Worm (Caenorhabditis elegans): Measurements from ENCODE around the gene Y39F10C.1.

Y39F10C.1 gene

ce11 chrII:701371-702139, 26.2 kb downstream of the Y39F10C.1 start, which contains the start of gene thoc-1:
Gene thoc-1, plus strand, starts transcription at chrII:702107.
- TF ChIP-seq hlh-13 (GFP tag; optimal IDR thresholded peaks at IDR 0.05) (no peak), rnt-1 (tag; optimal IDR thresholded peaks at IDR 0.05) (no peak), sox-4 (tag; optimal IDR thresholded peaks at IDR 0.05) (no peak), tbx-2 (tag; optimal IDR thresholded peaks at IDR 0.05) (no peak), pag-3 (tag; optimal IDR thresholded peaks at IDR 0.05; ENCODE audit: borderline replicate concordance) (no peak), Y22D7AL.16 (tag; optimal IDR thresholded peaks at IDR 0.05) (no peak), madf-2 (tag; optimal IDR thresholded peaks at IDR 0.05) (no peak), dmd-4 (tag; optimal IDR thresholded peaks at IDR 0.05; ENCODE audit: borderline replicate concordance) (no peak), fkh-10 (GFP tag; optimal IDR thresholded peaks at IDR 0.05) (no peak), F13H6.1 (tag; optimal IDR thresholded peaks at IDR 0.05) (no peak), elt-2 (tag; optimal IDR thresholded peaks at IDR 0.05) (no peak), nfya-1 (tag; optimal IDR thresholded peaks at IDR 0.05) (no peak), pha-4 (tag; optimal IDR thresholded peaks at IDR 0.05) (no peak), ceh-24 (tag; optimal IDR thresholded peaks at IDR 0.05) (no peak)

- TF ChIP-seq syd-9 (tag; optimal IDR thresholded peaks at IDR 0.05) (no peak), pat-9 (tag; optimal IDR thresholded peaks at IDR 0.05) (no peak), ceh-9 (tag; optimal IDR thresholded peaks at IDR 0.05) (no peak), fkh-10 (GFP tag; optimal IDR thresholded peaks at IDR 0.05) (no peak), ztf-16 (tag; optimal IDR thresholded peaks at IDR 0.05) (no peak), pqm-1 (tag; optimal IDR thresholded peaks at IDR 0.05) (no peak), hlh-15 (tag; optimal IDR thresholded peaks at IDR 0.05) (no peak)
Observed at ce11 chrII:709081-709480, 33.7 kb downstream of the Y39F10C.1 start, which contains the start of gene T02H6.1. Gene T02H6.1, plus strand, starts transcription at chrII:709381.

- TF ChIP-seq unc-3 (GFP tag; conservative IDR thresholded peaks at IDR 0.05) (no peak), unc-3 (tag; optimal IDR thresholded peaks at IDR 0.05) (no peak), dmd-4 (tag; optimal IDR thresholded peaks at IDR 0.05; ENCODE audit: borderline replicate concordance) (no peak), ttx-3 (tag; optimal IDR thresholded peaks at IDR 0.05) (no peak), nhr-232 (tag; optimal IDR thresholded peaks at IDR 0.05) (no peak), sox-2 (GFP tag; IDR thresholded peaks at IDR 0.05) (no peak), C08G9.2 (tag; optimal IDR thresholded peaks at IDR 0.05) (no peak), ahr-1 (tag; optimal IDR thresholded peaks at IDR 0.05) (no peak), hlh-30 (tag; optimal IDR thresholded peaks at IDR 0.05; ENCODE audit: insufficient read depth) (no peak), npax-4 (tag; optimal IDR thresholded peaks at IDR 0.05) (no peak), elt-2 (tag; optimal IDR thresholded peaks at IDR 0.05) (no peak), hlh-8 (tag; optimal IDR thresholded peaks at IDR 0.05) (no peak), ceh-30 (tag; optimal IDR thresholded peaks at IDR 0.05) (no peak), pqm-1 (tag; optimal IDR thresholded peaks at IDR 0.05) (no peak), C38D4.7 (GFP tag; optimal IDR thresholded peaks at IDR 0.05) (no peak), F13H6.1 (tag; optimal IDR thresholded peaks at IDR 0.05) (no peak), sdc-2 (tag; optimal IDR thresholded peaks at IDR 0.05) (no peak), ceh-19 (GFP tag; optimal IDR thresholded peaks at IDR 0.05) (no peak)
Observed at ce11 chrII:721931-722330, 46.5 kb downstream of the Y39F10C.1 start.

- TF ChIP-seq hlh-15 (tag; optimal IDR thresholded peaks at IDR 0.05): no peak
- no peak for TF ChIP-seq pag-3 (tag; optimal IDR thresholded peaks at IDR 0.05; ENCODE audit: borderline replicate concordance)
- TF ChIP-seq nhr-232 (tag; optimal IDR thresholded peaks at IDR 0.05): no peak
- no peak for TF ChIP-seq madf-2 (tag; optimal IDR thresholded peaks at IDR 0.05)
- TF ChIP-seq odd-2 (tag; optimal IDR thresholded peaks at IDR 0.05): no peak
- no peak for TF ChIP-seq ceh-6 (GFP tag; optimal IDR thresholded peaks at IDR 0.05)
- no peak for TF ChIP-seq hlh-6 (tag; optimal IDR thresholded peaks at IDR 0.05)
- no peak for TF ChIP-seq ceh-9 (tag; optimal IDR thresholded peaks at IDR 0.05)
- TF ChIP-seq unc-86 (tag; optimal IDR thresholded peaks at IDR 0.05): no peak
- TF ChIP-seq nfya-1 (tag; optimal IDR thresholded peaks at IDR 0.05): no peak
- no peak for TF ChIP-seq ceh-14 (tag; optimal IDR thresholded peaks at IDR 0.05)
- TF ChIP-seq eyg-1 (tag; optimal IDR thresholded peaks at IDR 0.05): no peak
- TF ChIP-seq ceh-2 (tag; optimal IDR thresholded peaks at IDR 0.05): no peak
- TF ChIP-seq ceh-45 (GFP tag; IDR thresholded peaks at IDR 0.05): no peak
- no peak for TF ChIP-seq tbx-7 (tag; optimal IDR thresholded peaks at IDR 0.05)
- no peak for TF ChIP-seq pax-1 (tag; optimal IDR thresholded peaks at IDR 0.05)
- TF ChIP-seq pha-4 (tag; optimal IDR thresholded peaks at IDR 0.05): no peak
Observed at ce11 chrII:723488-723887, 48.1 kb downstream of the Y39F10C.1 start, which contains the start of gene rfip-2. Gene rfip-2, plus strand, starts transcription at chrII:723788.

Measured in whole organism, late embryonic.